Worm (Caenorhabditis elegans) whole organism, early embryonic: ENCODE measurements around the gene cnc-1.

ENCODE experiments used
- B0310.2 ChIP-seq: sonication (generic microtip); optimal IDR thresholded peaks from 2 replicates; lab custom pipeline; 2016; ENCODE audit warnings: mild to moderate bottlenecking, missing genetic modification characterization, missing compliant biosample characterization
- F13C5.2 ChIP-seq: sonication (generic microtip); optimal IDR thresholded peaks from 2 replicates; lab custom pipeline; 2017; ENCODE audit warnings: mild to moderate bottlenecking, missing genetic modification characterization, inconsistent platforms, missing compliant biosample characterization
- aly-1 ChIP-seq: sonication (generic microtip); optimal IDR thresholded peaks from 2 replicates; lab custom pipeline; 2016; ENCODE audit warnings: missing genetic modification characterization, missing compliant biosample characterization
- ama-1 ChIP-seq: fragments of 150-350 bp; optimal IDR thresholded peaks from 2 replicates; lab custom pipeline; 2014
- ceh-13 ChIP-seq: fragments of 200-800 bp; sonication (Bioruptor generic); optimal IDR thresholded peaks from 2 replicates; lab custom pipeline; 2018; ENCODE audit warnings: mild to moderate bottlenecking, missing genetic modification characterization, missing compliant biosample characterization
- ceh-36 ChIP-seq: sonication (generic microtip); optimal IDR thresholded peaks from 2 replicates; lab custom pipeline; 2016; ENCODE audit warnings: missing genetic modification characterization, inconsistent platforms, missing compliant biosample characterization
- ets-7 ChIP-seq: sonication (generic microtip); optimal IDR thresholded peaks from 2 replicates; lab custom pipeline; 2016; ENCODE audit warnings: missing genotype, missing genetic modification characterization, missing compliant biosample characterization
- flt-1 ChIP-seq: fragments of 200-800 bp; sonication (Bioruptor generic); IDR thresholded peaks from 2 replicates; pipeline ENCODE4 v1.3.6; 2022; ENCODE audit warnings: missing genetic modification characterization, missing compliant biosample characterization
- hmbx-1 ChIP-seq: sonication (generic microtip); optimal IDR thresholded peaks from 2 replicates; lab custom pipeline; 2016; ENCODE audit warnings: mild to moderate bottlenecking, missing genetic modification characterization, missing compliant biosample characterization
- hmg-4 ChIP-seq: fragments of 200-800 bp; sonication (Bioruptor generic); optimal IDR thresholded peaks from 2 replicates; lab custom pipeline; 2018; ENCODE audit warnings: mild to moderate bottlenecking, missing genetic modification characterization, missing compliant biosample characterization
- hnd-1 ChIP-seq: sonication (generic microtip); optimal IDR thresholded peaks from 2 replicates; lab custom pipeline; 2016; ENCODE audit warnings: missing genetic modification characterization, missing compliant biosample characterization
- pes-1 ChIP-seq: fragments of 200-800 bp; sonication (Bioruptor generic); IDR thresholded peaks from 2 replicates; pipeline ENCODE4 v1.3.6; 2022; ENCODE audit warnings: missing genetic modification reagents, missing genetic modification characterization, missing compliant biosample characterization
- scrt-1 ChIP-seq: fragments of 200-800 bp; sonication (Bioruptor generic); IDR thresholded peaks from 2 replicates; pipeline ENCODE4 v1.3.6; 2022; ENCODE audit warnings: missing genetic modification characterization, missing compliant biosample characterization
- sea-1 ChIP-seq: fragments of 200-800 bp; sonication (Bioruptor generic); conservative IDR thresholded peaks from 2 replicates; pipeline ENCODE4 v1.3.6; 2022; ENCODE audit warnings: missing genetic modification characterization, missing compliant biosample characterization
- tbx-11 ChIP-seq: fragments of 200-800 bp; sonication (Bioruptor generic); IDR thresholded peaks from 2 replicates; pipeline ENCODE4 v1.3.6; 2022; ENCODE audit warnings: missing genetic modification characterization, missing compliant biosample characterization
- tbx-37 ChIP-seq: fragments of 200-800 bp; sonication (Bioruptor generic); conservative IDR thresholded peaks from 2 replicates; pipeline ENCODE4 v1.3.6; 2022; ENCODE audit warnings: missing genetic modification reagents, missing genetic modification characterization, missing compliant biosample characterization
- tra-4 ChIP-seq: sonication (generic microtip); optimal IDR thresholded peaks from 2 replicates; lab custom pipeline; 2017; ENCODE audit warnings: missing genetic modification characterization, missing compliant biosample characterization

cnc-1 gene

DNA sequence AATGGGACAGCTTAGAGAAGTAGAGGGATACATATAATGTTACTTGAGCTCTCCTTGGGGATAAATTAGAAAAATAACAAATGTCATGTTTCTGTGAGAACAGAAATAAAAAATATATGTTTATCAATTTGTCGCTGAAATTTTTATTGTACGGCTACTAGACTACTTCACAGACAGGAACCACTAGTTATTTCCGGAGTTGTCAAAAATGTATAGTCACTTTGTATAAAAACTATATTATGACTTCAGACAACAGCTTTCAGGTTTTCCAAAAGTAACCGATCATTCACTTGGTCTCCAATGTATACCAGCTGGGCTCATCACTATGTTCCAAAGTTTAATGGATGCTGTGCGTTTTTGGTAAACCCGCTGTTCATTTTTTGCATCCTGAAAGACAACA is 7.3 kb upstream of the cnc-1 start, which contains the start of gene srj-23:
Gene srj-23, plus strand, starts transcription at position 301 of the 400 bp plus-strand sequence.
- TF ChIP-seq flt-1: no peak
- no peak for TF ChIP-seq ets-7 (tag; lab: Kevin White, UChicago)
- no peak for TF ChIP-seq aly-1
- no peak for TF ChIP-seq scrt-1 (GFP tag; lab: Robert Waterston, UW)
- no peak for TF ChIP-seq B0310.2 (tag; lab: Kevin White, UChicago)
- no peak for TF ChIP-seq sea-1
- no peak for TF ChIP-seq hmbx-1 (tag; lab: Kevin White, UChicago)
- no peak for TF ChIP-seq hmg-4 (GFP tag; lab: Kevin White, UChicago)

ce11 chrV:1450160-1450559 is 6.1 kb upstream of the cnc-1 start, which contains the start of gene cnc-2:
Gene cnc-2, minus strand, starts transcription at chrV:1450183.
- no peak for TF ChIP-seq ceh-36
- no peak for TF ChIP-seq sea-1
- no peak for TF ChIP-seq ceh-13 (GFP tag; lab: Kevin White, UChicago)
- TF ChIP-seq hmbx-1 (tag; lab: Kevin White, UChicago): no peak
- TF ChIP-seq tbx-37 (GFP tag; lab: Robert Waterston, UW): no peak
- no peak for TF ChIP-seq tra-4 (tag; lab: Kevin White, UChicago)
- no peak for TF ChIP-seq hnd-1
- no peak for TF ChIP-seq flt-1
- no peak for TF ChIP-seq ets-7 (tag; lab: Kevin White, UChicago)
- TF ChIP-seq tbx-11 (GFP tag; lab: Robert Waterston, UW): no peak
- TF ChIP-seq B0310.2 (tag; lab: Kevin White, UChicago): no peak
- TF ChIP-seq hmg-4 (GFP tag; lab: Kevin White, UChicago): no peak
- TF ChIP-seq ama-1 (lab: Kevin White, UChicago): no peak
- no peak for TF ChIP-seq F13C5.2 (tag; lab: Kevin White, UChicago)
- TF ChIP-seq scrt-1 (GFP tag; lab: Robert Waterston, UW): no peak
- TF ChIP-seq aly-1: no peak
- no peak for TF ChIP-seq pes-1

DNA sequence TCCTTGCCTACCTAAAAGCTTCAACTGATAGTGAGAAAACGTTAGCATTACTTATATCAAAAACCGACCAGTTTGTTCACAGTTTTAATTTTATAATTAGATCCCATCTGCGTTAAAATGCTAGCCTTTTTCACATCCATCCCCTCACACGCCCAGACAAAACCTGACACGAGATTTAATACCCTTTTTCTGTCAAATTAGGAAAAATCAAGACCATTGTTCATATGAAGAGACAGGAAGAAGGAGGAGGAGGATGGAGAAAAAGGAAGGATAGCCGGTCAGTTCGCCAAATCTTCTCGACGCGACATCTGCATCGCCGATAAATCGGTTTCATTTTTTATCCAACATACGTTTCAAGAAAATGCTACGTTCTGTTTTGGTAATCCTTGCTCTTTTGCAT is 3.6 kb upstream of the cnc-1 start, which contains the start of gene cnc-3:
Gene cnc-3, plus strand, starts transcription at position 281 of the 400 bp plus-strand sequence.
- TF ChIP-seq pes-1 (no peak), tbx-11 (GFP tag; lab: Robert Waterston, UW) (no peak), sea-1 (no peak), aly-1 (no peak)

- TF ChIP-seq ama-1 (lab: Kevin White, UChicago) (no peak), hmbx-1 (tag; lab: Kevin White, UChicago) (no peak), hnd-1 (no peak), tbx-37 (GFP tag; lab: Robert Waterston, UW) (no peak), flt-1 (no peak), B0310.2 (tag; lab: Kevin White, UChicago) (no peak), sea-1 (no peak), hmg-4 (GFP tag; lab: Kevin White, UChicago) (no peak), ets-7 (tag; lab: Kevin White, UChicago) (no peak)
These were observed 3.0 kb upstream of the cnc-1 start, which contains the start of gene cnc-4 for ce11 chrV:1447079-1447478. Gene cnc-4, plus strand, starts transcription at chrV:1447195.

DNA sequence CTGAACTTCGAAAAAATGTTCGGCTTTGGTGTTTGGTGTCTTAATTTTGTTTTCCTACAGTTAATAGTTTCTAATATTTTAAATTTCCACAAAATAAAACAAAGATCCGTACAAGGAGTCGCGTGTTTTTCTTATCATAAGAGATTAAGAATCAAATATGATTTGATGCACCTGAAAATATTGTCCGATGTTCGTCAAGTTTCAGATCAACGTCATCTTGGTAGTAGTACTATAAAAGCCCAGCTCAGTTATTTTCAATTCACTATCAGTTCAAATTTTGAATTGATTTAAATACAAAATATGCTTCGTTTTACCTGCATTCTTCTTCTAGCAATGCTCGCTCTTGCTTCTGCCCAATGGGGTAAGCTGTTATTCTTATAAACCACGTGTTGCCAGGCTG is 1.0 kb upstream of the cnc-1 start, which contains the start of gene cnc-5:
Gene cnc-5, plus strand, starts transcription at position 301 of the 400 bp plus-strand sequence.
- no peak for TF ChIP-seq sea-1
- no peak for TF ChIP-seq ama-1 (lab: Kevin White, UChicago)
- TF ChIP-seq hmg-4 (GFP tag; lab: Kevin White, UChicago): no peak
- TF ChIP-seq ets-7 (tag; lab: Kevin White, UChicago): no peak
- TF ChIP-seq pes-1: no peak
- no peak for TF ChIP-seq hmbx-1 (tag; lab: Kevin White, UChicago)
- TF ChIP-seq tbx-11 (GFP tag; lab: Robert Waterston, UW): no peak

DNA sequence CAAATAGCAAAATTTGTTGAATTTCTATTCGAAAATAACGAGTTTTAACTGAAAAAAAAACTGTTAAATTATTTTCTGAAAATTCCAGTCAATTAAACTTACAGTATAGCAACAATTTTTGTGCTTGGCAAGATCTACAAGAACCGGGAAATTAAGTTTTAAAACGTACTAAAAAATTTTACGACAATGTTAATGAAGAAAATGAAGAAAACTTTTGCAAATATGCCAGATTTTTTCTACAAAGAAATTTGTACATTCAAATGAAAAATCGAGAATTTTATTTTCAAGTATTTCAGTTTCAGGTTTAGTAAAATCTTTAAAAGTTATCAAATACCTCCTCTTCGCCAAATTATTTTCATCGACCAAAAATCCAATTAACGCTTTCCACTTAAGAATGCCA is 2.0 kb downstream of the cnc-1 start, which contains the start of gene cnc-11:
Gene cnc-11, plus strand, starts transcription at position 301 of the 400 bp plus-strand sequence.
- no peak for TF ChIP-seq tra-4 (tag; lab: Kevin White, UChicago)
- no peak for TF ChIP-seq B0310.2 (tag; lab: Kevin White, UChicago)

ce11 chrV:1438832-1439231 is 5.2 kb downstream of the cnc-1 start, which contains the start of gene R09B5.11:
Gene R09B5.11, plus strand, starts transcription at chrV:1439205.
- TF ChIP-seq B0310.2 (tag; lab: Kevin White, UChicago) (no peak), ets-7 (tag; lab: Kevin White, UChicago) (no peak), ceh-13 (GFP tag; lab: Kevin White, UChicago) (no peak), hmbx-1 (tag; lab: Kevin White, UChicago) (no peak), flt-1 (no peak), ceh-36 (no peak), F13C5.2 (tag; lab: Kevin White, UChicago) (no peak), sea-1 (no peak), hmg-4 (GFP tag; lab: Kevin White, UChicago) (no peak), pes-1 (no peak), tbx-37 (GFP tag; lab: Robert Waterston, UW) (no peak), tbx-11 (GFP tag; lab: Robert Waterston, UW) (no peak), scrt-1 (GFP tag; lab: Robert Waterston, UW) (no peak), hnd-1 (no peak), tra-4 (tag; lab: Kevin White, UChicago) (no peak), aly-1 (no peak)

- TF ChIP-seq tbx-11 (GFP tag; lab: Robert Waterston, UW): no peak
- no peak for TF ChIP-seq ceh-13 (GFP tag; lab: Kevin White, UChicago)
- TF ChIP-seq tra-4 (tag; lab: Kevin White, UChicago): no peak
- TF ChIP-seq hmg-4 (GFP tag; lab: Kevin White, UChicago): no peak
- TF ChIP-seq sea-1: no peak
- TF ChIP-seq F13C5.2 (tag; lab: Kevin White, UChicago): no peak
- no peak for TF ChIP-seq flt-1
- TF ChIP-seq B0310.2 (tag; lab: Kevin White, UChicago): no peak
- TF ChIP-seq scrt-1 (GFP tag; lab: Robert Waterston, UW): no peak
- no peak for TF ChIP-seq tbx-37 (GFP tag; lab: Robert Waterston, UW)
- TF ChIP-seq hnd-1: no peak
- TF ChIP-seq ets-7 (tag; lab: Kevin White, UChicago): no peak
- TF ChIP-seq pes-1: no peak
- TF ChIP-seq hmbx-1 (tag; lab: Kevin White, UChicago): no peak
- TF ChIP-seq aly-1: no peak
- no peak for TF ChIP-seq ama-1 (lab: Kevin White, UChicago)
- TF ChIP-seq ceh-36: no peak
These were observed 5.9 kb downstream of the cnc-1 start for ce11 chrV:1438205-1438604.
